Fruit fly (Drosophila melanogaster) whole organism, wandering third instar larva: ENCODE measurements around the gene endos.

Experiments used
- Abd-B ChIP-seq: fragments of >200 bp; optimal IDR thresholded peaks from 2 replicates; lab custom pipeline; 2017; ENCODE audit warnings: missing biosample characterization, missing genetic modification characterization
- CG32264 ChIP-seq: fragments of 200-800 bp; sonication (Bioruptor generic); optimal IDR thresholded peaks from 2 replicates; lab custom pipeline; 2016; ENCODE audit warnings: missing biosample characterization, missing genetic modification characterization
- CG9705 ChIP-seq: fragments of 200-800 bp; sonication (Bioruptor generic); optimal IDR thresholded peaks from 2 replicates; lab custom pipeline; 2018; ENCODE audit warnings: missing biosample characterization, mild to moderate bottlenecking, missing genetic modification characterization
- Dfd ChIP-seq: fragments of >200 bp; optimal IDR thresholded peaks from 2 replicates; lab custom pipeline; 2017; ENCODE audit warnings: missing biosample characterization, missing genetic modification characterization
- Dif ChIP-seq: fragments of 200-275, 200-300 bp; sonication (Bioruptor generic); optimal IDR thresholded peaks from 2 replicates; lab custom pipeline; 2018; ENCODE audit warnings: missing biosample characterization, missing genetic modification characterization; ENCODE audit not compliant: partially characterized antibody
- GATAd ChIP-seq: sonication (Bioruptor generic); optimal IDR thresholded peaks from 2 replicates; lab custom pipeline; 2016; ENCODE audit warnings: missing biosample characterization, missing genetic modification characterization
- HLH106 ChIP-seq: fragments of 200-800 bp; optimal IDR thresholded peaks from 3 replicates; lab custom pipeline; 2019; ENCODE audit warnings: missing biosample characterization, mild to moderate bottlenecking, missing genetic modification characterization, moderate library complexity
- Hr78 ChIP-seq: fragments of >200 bp; optimal IDR thresholded peaks from 2 replicates; lab custom pipeline; 2017; ENCODE audit warnings: missing biosample characterization, missing genetic modification characterization
- Hr83 ChIP-seq: fragments of 200-300 bp; sonication (Bioruptor generic); optimal IDR thresholded peaks from 2 replicates; lab custom pipeline; 2016; ENCODE audit warnings: missing biosample characterization, mild to moderate bottlenecking, missing genetic modification characterization, moderate library complexity; ENCODE audit not compliant: poor library complexity, severe bottlenecking
- Jra ChIP-seq: sonication (Bioruptor generic); optimal IDR thresholded peaks from 2 replicates; lab custom pipeline; 2016; ENCODE audit warnings: missing biosample characterization, missing genetic modification characterization
- Mio ChIP-seq: sonication (Bioruptor generic); optimal IDR thresholded peaks from 2 replicates; lab custom pipeline; 2016; ENCODE audit warnings: missing biosample characterization, missing genetic modification characterization
- Myc ChIP-seq: fragments of >200 bp; optimal IDR thresholded peaks from 2 replicates; lab custom pipeline; 2017
- N ChIP-seq: fragments of >200 bp; optimal IDR thresholded peaks from 2 replicates; lab custom pipeline; 2018; ENCODE audit warnings: missing biosample characterization, missing external identifiers, missing genetic modification characterization
- OdsH ChIP-seq: fragments of 200-800 bp; sonication (Bioruptor generic); optimal IDR thresholded peaks from 2 replicates; lab custom pipeline; 2016; ENCODE audit warnings: missing biosample characterization, mild to moderate bottlenecking, missing genetic modification characterization
- Rel ChIP-seq, 2 experiments: fragments of 200-800 bp; sonication (Bioruptor generic) in 1 of 2; optimal IDR thresholded peaks; 2 replicates in 1 of 2; 3 replicates in 1 of 2; lab custom pipeline; 2016 to 2019; ENCODE audit warnings: mild to moderate bottlenecking in 2 of 2, missing biosample characterization in 2 of 2, missing genetic modification characterization in 2 of 2, moderate library complexity in 1 of 2
- Sp1 ChIP-seq: fragments of 200-800 bp; sonication (Bioruptor generic); optimal IDR thresholded peaks from 3 replicates; lab custom pipeline; 2019; ENCODE audit warnings: missing biosample characterization, mild to moderate bottlenecking, missing genetic modification characterization, moderate library complexity
- Vsx2 ChIP-seq: fragments of 200-300, 225-300 bp; sonication (Bioruptor generic); optimal IDR thresholded peaks from 2 replicates; lab custom pipeline; 2018; ENCODE audit warnings: missing biosample characterization, missing genetic modification characterization; ENCODE audit not compliant: partially characterized antibody
- br ChIP-seq: fragments of 200-800 bp; sonication (Bioruptor generic); optimal IDR thresholded peaks from 2 replicates; lab custom pipeline; 2016; ENCODE audit warnings: missing biosample characterization, missing genetic modification characterization
- brk ChIP-seq: fragments of 200-800 bp; sonication (Bioruptor generic); optimal IDR thresholded peaks from 2 replicates; lab custom pipeline; 2016; ENCODE audit warnings: missing biosample characterization, mild to moderate bottlenecking, missing genetic modification characterization
- dl ChIP-seq, 2 experiments: fragments of 175-275, 200-275 bp in 1 of 2; fragments of 200-275 bp in 1 of 2; sonication (Bioruptor generic); optimal IDR thresholded peaks; lab custom pipeline; 2018; ENCODE audit warnings: mild to moderate bottlenecking in 2 of 2, missing biosample characterization in 2 of 2, missing genetic modification characterization in 2 of 2, moderate library complexity in 2 of 2; ENCODE audit not compliant: partially characterized antibody in 2 of 2, insufficient read depth in 1 of 2
- dmrt93B ChIP-seq: fragments of 200-800 bp; sonication (Bioruptor generic); optimal IDR thresholded peaks from 2 replicates; lab custom pipeline; 2018; ENCODE audit warnings: missing biosample characterization, mild to moderate bottlenecking, missing genetic modification characterization
- dsf ChIP-seq: sonication (Bioruptor generic); optimal IDR thresholded peaks from 2 replicates; lab custom pipeline; 2016; ENCODE audit warnings: missing biosample characterization, missing genetic modification characterization, borderline replicate concordance
- ey ChIP-seq: fragments of 200-800 bp; sonication (Bioruptor generic); optimal IDR thresholded peaks from 2 replicates; lab custom pipeline; 2016; ENCODE audit warnings: missing biosample characterization, missing genetic modification characterization
- foxo ChIP-seq, 2 experiments: fragments of 200-800 bp; sonication (Bioruptor generic); optimal IDR thresholded peaks; 2 replicates in 1 of 2; 3 replicates in 1 of 2; lab custom pipeline; 2016 to 2017; ENCODE audit warnings: missing biosample characterization in 2 of 2, missing genetic modification characterization in 2 of 2
- fru ChIP-seq: fragments of 200-800 bp; sonication (Bioruptor generic); optimal IDR thresholded peaks from 3 replicates; lab custom pipeline; 2016; ENCODE audit warnings: missing biosample characterization, mild to moderate bottlenecking, missing genetic modification characterization
- h ChIP-seq: fragments of 200-800 bp; sonication (Bioruptor generic); optimal IDR thresholded peaks from 3 replicates; lab custom pipeline; 2016; ENCODE audit warnings: missing biosample characterization, mild to moderate bottlenecking, missing genetic modification characterization
- jim ChIP-seq: fragments of 175-275, 200-325 bp; sonication (Bioruptor generic); optimal IDR thresholded peaks from 2 replicates; lab custom pipeline; 2016; ENCODE audit warnings: missing biosample characterization, mild to moderate bottlenecking, missing genetic modification characterization
- lola ChIP-seq: fragments of >200 bp; optimal IDR thresholded peaks from 2 replicates; lab custom pipeline; 2017; ENCODE audit warnings: missing biosample characterization, missing genetic modification characterization
- pan ChIP-seq: fragments of >200 bp; optimal IDR thresholded peaks from 2 replicates; lab custom pipeline; 2017
- psq ChIP-seq: fragments of 200-800 bp; sonication (Bioruptor generic); optimal IDR thresholded peaks from 3 replicates; lab custom pipeline; 2017; ENCODE audit warnings: missing biosample characterization, mild to moderate bottlenecking, missing genetic modification characterization, moderate library complexity
- rgr ChIP-seq: fragments of 200-800 bp; sonication (Bioruptor generic); optimal IDR thresholded peaks from 3 replicates; lab custom pipeline; 2016; ENCODE audit warnings: missing biosample characterization, mild to moderate bottlenecking, missing genetic modification characterization
- sv ChIP-seq: fragments of 200-800 bp; sonication (Bioruptor generic); optimal IDR thresholded peaks from 3 replicates; lab custom pipeline; 2016; ENCODE audit warnings: missing biosample characterization, missing genetic modification characterization
- usp ChIP-seq: fragments of >200 bp; optimal IDR thresholded peaks from 2 replicates; lab custom pipeline; 2017; ENCODE audit warnings: missing biosample characterization, missing genetic modification characterization
- woc ChIP-seq: sonication (Bioruptor generic); optimal IDR thresholded peaks from 2 replicates; lab custom pipeline; 2016; ENCODE audit warnings: missing biosample characterization, mild to moderate bottlenecking, missing genetic modification characterization

endos gene

dm6 chr3L:14004963-14005458 is 26.5 kb downstream of the endos start:
- TF ChIP-seq Hr83 (GFP tag; lab: Kevin White, UChicago) (peak; percentile 89), fru (peak; percentile 99), Rel (GFP tag; optimal IDR thresholded peaks at IDR 0.05; lab: Kevin White, UChicago) (peak; percentile 91), Rel (tag; optimal IDR thresholded peaks at IDR 0.05; lab: Kevin White, UChicago) (peak; percentile 95), pan (lab: Kevin White, UChicago) (no peak), Mio (GFP tag; lab: Kevin White, UChicago) (peak; percentile 90), dsf (GFP tag; lab: Kevin White, UChicago) (peak; percentile 75), CG32264 (GFP tag; lab: Kevin White, UChicago) (peak; percentile 98), woc (GFP tag; lab: Kevin White, UChicago) (peak; percentile 94), Vsx2 (GFP tag; lab: Kevin White, UChicago) (no peak), dl (GFP tag; optimal IDR thresholded peaks at IDR 0.05; lab: Kevin White, UChicago; ENCODE audit: insufficient read depth in 1 of 2, partially characterized antibody in 2 of 2) (no peak), ey (GFP tag; lab: Kevin White, UChicago) (peak; percentile 99), Jra (GFP tag; lab: Kevin White, UChicago) (no peak), N (GFP tag; lab: Kevin White, UChicago) (no peak), jim (peak; percentile 41), lola (no peak), dmrt93B (GFP tag; lab: Kevin White, UChicago) (peak; percentile 96), Abd-B (no peak), br (peak; percentile 99), foxo (GFP tag; optimal IDR thresholded peaks at IDR 0.05; lab: Kevin White, UChicago) (peak; percentile 96 to 99), psq (GFP tag; lab: Kevin White, UChicago) (peak; percentile 97), Dfd (no peak), rgr (GFP tag; lab: Kevin White, UChicago) (peak; percentile 99), HLH106 (peak; percentile 90), Hr78 (GFP tag; lab: Kevin White, UChicago) (no peak), sv (GFP tag; lab: Kevin White, UChicago) (peak; percentile 95), OdsH (peak; percentile 99), CG9705 (peak; percentile 82), Sp1 (GFP tag; lab: Kevin White, UChicago) (peak; percentile 95), Myc (no peak), h (peak; percentile 99)

DNA sequence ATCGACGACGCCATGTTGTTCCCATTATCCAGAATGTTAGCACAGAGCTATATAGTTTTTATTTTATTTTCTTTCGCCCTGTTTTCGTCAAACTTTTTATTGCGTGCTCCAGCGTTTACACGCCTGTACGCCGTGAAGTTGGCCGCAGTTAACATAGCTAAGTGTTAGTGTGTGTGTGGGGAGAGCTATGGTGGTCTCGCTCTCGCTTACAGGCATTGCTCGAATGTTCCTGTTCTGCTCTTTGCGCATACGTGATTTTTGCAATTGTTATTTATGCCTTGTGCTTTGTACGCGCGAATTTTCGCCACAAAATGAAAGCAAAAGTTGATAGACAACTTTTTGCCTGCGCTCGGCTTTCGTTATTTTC is 27.5 kb downstream of the endos start:
- TF ChIP-seq lola (no peak), Dif (peak; percentile 59), Hr83 (GFP tag; lab: Kevin White, UChicago) (no peak), GATAd (GFP tag; lab: Kevin White, UChicago) (no peak), br (peak; percentile 5), dmrt93B (GFP tag; lab: Kevin White, UChicago) (peak; percentile 7), Abd-B (no peak), Myc (no peak), usp (GFP tag; lab: Kevin White, UChicago) (no peak), N (GFP tag; lab: Kevin White, UChicago) (no peak), psq (GFP tag; lab: Kevin White, UChicago) (peak; percentile 100), rgr (GFP tag; lab: Kevin White, UChicago) (peak; percentile 30), Dfd (no peak), brk (peak; percentile 7), Rel (GFP tag; optimal IDR thresholded peaks at IDR 0.05; lab: Kevin White, UChicago) (no peak), Rel (tag; optimal IDR thresholded peaks at IDR 0.05; lab: Kevin White, UChicago) (peak; percentile 54), ey (GFP tag; lab: Kevin White, UChicago) (no peak), CG9705 (no peak), fru (peak; percentile 21), pan (lab: Kevin White, UChicago) (no peak), OdsH (no peak), h (no peak), Hr78 (GFP tag; lab: Kevin White, UChicago) (no peak), HLH106 (peak; percentile 15), dl (GFP tag; optimal IDR thresholded peaks at IDR 0.05; lab: Kevin White, UChicago; ENCODE audit: insufficient read depth in 1 of 2, partially characterized antibody in 2 of 2) (no peak), Sp1 (GFP tag; lab: Kevin White, UChicago) (peak; percentile 48)

DNA sequence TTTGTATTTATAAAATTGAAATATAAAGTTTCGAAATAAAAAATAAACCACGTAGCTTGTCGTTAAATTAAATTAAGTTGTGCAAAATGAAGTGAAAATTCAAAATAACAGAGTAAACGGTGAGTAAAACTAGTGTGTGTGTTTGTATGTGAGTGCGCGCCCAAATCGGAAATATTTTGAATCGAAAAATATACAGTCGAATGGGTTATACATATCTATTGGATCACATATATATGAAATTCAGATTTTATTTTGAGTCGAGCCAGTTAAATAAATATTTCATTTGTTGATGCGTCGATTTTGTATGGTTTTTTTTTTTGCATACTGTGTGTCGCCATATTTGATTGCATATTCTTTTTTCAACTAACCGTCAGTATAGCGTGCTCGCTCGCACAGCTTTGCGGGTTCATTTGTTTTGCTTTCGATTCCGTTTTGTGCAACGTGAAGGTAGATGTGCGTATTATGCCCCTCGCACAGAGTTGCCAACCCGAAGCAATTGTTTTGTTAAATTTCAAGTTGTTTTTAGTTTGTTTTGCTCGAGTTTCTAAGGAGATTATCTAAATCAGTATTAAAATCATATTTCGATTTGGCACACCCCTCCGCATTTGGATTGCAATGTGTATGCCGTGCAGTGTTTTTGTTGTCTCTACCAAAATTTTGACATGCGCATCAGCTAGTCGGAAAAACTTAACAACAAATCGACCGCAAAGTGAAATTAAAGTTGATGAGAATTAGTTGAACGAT is 28.0 kb downstream of the endos start:
- TF ChIP-seq HLH106 (no peak), rgr (GFP tag; lab: Kevin White, UChicago) (no peak), Myc (no peak), fru (peak; percentile 28), dsf (GFP tag; lab: Kevin White, UChicago) (no peak), sv (GFP tag; lab: Kevin White, UChicago) (no peak), foxo (GFP tag; optimal IDR thresholded peaks at IDR 0.05; lab: Kevin White, UChicago) (no peak), Rel (GFP tag; optimal IDR thresholded peaks at IDR 0.05; lab: Kevin White, UChicago) (no peak), Rel (tag; optimal IDR thresholded peaks at IDR 0.05; lab: Kevin White, UChicago) (peak; percentile 4), jim (peak; percentile 74)
